Fruit fly (Drosophila melanogaster) whole organism, embryonic: ENCODE data around the gene Nadsyn.

ENCODE experiments used
- Aef1 ChIP-seq: fragments of 200-800 bp; sonication (Bioruptor generic); IDR thresholded peaks from 3 replicates; pipeline ENCODE4 v1.3.6; 2022; ENCODE audit warnings: missing biosample characterization, missing genetic modification characterization
- BEAF-32 ChIP-seq: fragments of 200-800 bp; sonication (Bioruptor generic); optimal IDR thresholded peaks from 3 replicates; lab custom pipeline; 2017; ENCODE audit warnings: missing biosample characterization, missing genetic modification characterization, mild to moderate bottlenecking, moderate library complexity, missing genetic modification reagents
- Bgb ChIP-seq: fragments of 200-800 bp; sonication (Bioruptor generic); IDR thresholded peaks from 2 replicates; pipeline ENCODE4 v1.3.6; 2022; ENCODE audit warnings: missing biosample characterization, missing genetic modification characterization; ENCODE audit not compliant: partially characterized antibody
- Bteb2 ChIP-seq: fragments of 200-800 bp; sonication (Bioruptor generic); optimal IDR thresholded peaks from 2 replicates; lab custom pipeline; 2016; ENCODE audit warnings: missing biosample characterization, missing genetic modification characterization
- CG10267 ChIP-seq: fragments of 200-800 bp; sonication (Bioruptor generic); optimal IDR thresholded peaks from 2 replicates; lab custom pipeline; 2018; ENCODE audit warnings: missing biosample characterization, mild to moderate bottlenecking, missing genetic modification characterization, moderate library complexity
- CG11560 ChIP-seq: fragments of 200-800 bp; sonication (Bioruptor generic); IDR thresholded peaks from 3 replicates; pipeline ENCODE4 v1.3.6; 2022; ENCODE audit warnings: missing biosample characterization, missing genetic modification characterization
- CG12744 ChIP-seq: fragments of 200-800 bp; sonication (Bioruptor generic); optimal IDR thresholded peaks from 2 replicates; lab custom pipeline; 2016; ENCODE audit warnings: missing biosample characterization, missing genetic modification characterization
- CG13287 ChIP-seq: fragments of 200-800 bp; sonication (Bioruptor generic); IDR thresholded peaks from 2 replicates; pipeline ENCODE4 v1.3.6; 2022; ENCODE audit warnings: missing biosample characterization, missing genetic modification characterization; ENCODE audit not compliant: partially characterized antibody
- CG15696 ChIP-seq: fragments of 200-800 bp; sonication (Bioruptor generic); optimal IDR thresholded peaks from 2 replicates; lab custom pipeline; 2019; ENCODE audit warnings: missing biosample characterization, mild to moderate bottlenecking, missing genetic modification characterization, moderate library complexity
- CG1603 ChIP-seq: fragments of 200-800 bp; sonication (Bioruptor generic); optimal IDR thresholded peaks from 2 replicates; lab custom pipeline; 2019; ENCODE audit warnings: missing biosample characterization, mild to moderate bottlenecking, missing genetic modification characterization, moderate library complexity
- CG16813 ChIP-seq: fragments of 200-800 bp; sonication (Bioruptor generic); IDR thresholded peaks from 3 replicates; pipeline ENCODE4 v1.3.6; 2022; ENCODE audit warnings: missing biosample characterization, missing genetic modification characterization; ENCODE audit not compliant: partially characterized antibody
- CG17186 ChIP-seq: fragments of 200-800 bp; sonication (Bioruptor generic); optimal IDR thresholded peaks from 3 replicates; lab custom pipeline; 2017; ENCODE audit warnings: missing biosample characterization, missing genetic modification reagents, missing genetic modification characterization
- CG17829 ChIP-seq: fragments of 200-800 bp; optimal IDR thresholded peaks from 2 replicates; lab custom pipeline; 2019; ENCODE audit warnings: missing biosample characterization, mild to moderate bottlenecking, missing genetic modification characterization, moderate library complexity
- CG18476 ChIP-seq: fragments of 200-800 bp; sonication (Bioruptor generic); optimal IDR thresholded peaks from 2 replicates; lab custom pipeline; 2016; ENCODE audit warnings: missing biosample characterization, mild to moderate bottlenecking, missing genetic modification characterization
- CG2116 ChIP-seq: fragments of 200-800 bp; sonication (Bioruptor generic); optimal IDR thresholded peaks from 3 replicates; lab custom pipeline; 2018; ENCODE audit warnings: missing biosample characterization, mild to moderate bottlenecking, missing genetic modification characterization
- CG2120 ChIP-seq: fragments of 200-800 bp; sonication (Bioruptor generic); optimal IDR thresholded peaks from 3 replicates; lab custom pipeline; 2016; ENCODE audit warnings: missing biosample characterization, missing genetic modification characterization
- CG2129 ChIP-seq: fragments of 200-800 bp; sonication (Bioruptor generic); IDR thresholded peaks from 2 replicates; pipeline ENCODE4 v1.3.6; 2022; ENCODE audit warnings: missing biosample characterization, missing genetic modification characterization; ENCODE audit not compliant: partially characterized antibody
- CG32772 ChIP-seq: fragments of 200-800 bp; sonication (Bioruptor generic); IDR thresholded peaks from 2 replicates; pipeline ENCODE4 v1.3.6; 2022; ENCODE audit warnings: missing biosample characterization, missing genetic modification characterization
- CG6813 ChIP-seq: fragments of 200-800 bp; sonication (Bioruptor generic); optimal IDR thresholded peaks from 2 replicates; lab custom pipeline; 2017; ENCODE audit warnings: missing biosample characterization, missing genetic modification characterization, mild to moderate bottlenecking, moderate library complexity, missing genetic modification reagents
- CG7372 ChIP-seq: fragments of 200-800 bp; sonication (Bioruptor generic); IDR thresholded peaks from 2 replicates; pipeline ENCODE4 v1.3.6; 2022; ENCODE audit warnings: missing biosample characterization, missing genetic modification characterization
- CG7963 ChIP-seq: fragments of 200-800 bp; sonication (Bioruptor generic); IDR thresholded peaks from 3 replicates; pipeline ENCODE4 v1.3.6; 2022; ENCODE audit warnings: missing biosample characterization, missing genetic modification characterization; ENCODE audit not compliant: partially characterized antibody
- CG9797 ChIP-seq: fragments of 200-800 bp; sonication (Bioruptor generic); optimal IDR thresholded peaks from 3 replicates; lab custom pipeline; 2018; ENCODE audit warnings: missing biosample characterization, mild to moderate bottlenecking, missing genetic modification characterization
- CHES-1-like ChIP-seq: fragments of 200-800 bp; sonication (Bioruptor generic); optimal IDR thresholded peaks from 2 replicates; lab custom pipeline; 2016; ENCODE audit warnings: missing biosample characterization, missing genetic modification characterization
- Dp ChIP-seq: fragments of 200-800 bp; sonication (Bioruptor generic); optimal IDR thresholded peaks from 2 replicates; lab custom pipeline; 2018; ENCODE audit warnings: missing biosample characterization, mild to moderate bottlenecking, missing genetic modification characterization, moderate library complexity
- Med ChIP-seq: fragments of 200-800 bp; sonication (Bioruptor generic); peaks from one replicate; lab custom pipeline; 2016; ENCODE audit warnings: missing biosample characterization, missing genetic modification characterization, mild to moderate bottlenecking, inconsistent platforms, moderate library complexity
- Nf-YA ChIP-seq: fragments of 200-800 bp; sonication (Bioruptor generic); IDR thresholded peaks from 2 replicates; pipeline ENCODE4 v1.3.6; 2022; ENCODE audit warnings: missing biosample characterization, missing genetic modification characterization
- Opbp ChIP-seq: fragments of 200-800 bp; sonication (Bioruptor generic); IDR thresholded peaks from 3 replicates; pipeline ENCODE4 v1.3.6; 2022; ENCODE audit warnings: missing biosample characterization, missing genetic modification characterization; ENCODE audit not compliant: partially characterized antibody
- Rfx ChIP-seq: fragments of 200-800 bp; sonication (Bioruptor generic); IDR thresholded peaks from 2 replicates; pipeline ENCODE4 v1.3.6; 2022; ENCODE audit warnings: missing biosample characterization, missing genetic modification characterization
- Sin3A ChIP-seq: fragments of >200 bp; optimal IDR thresholded peaks from 2 replicates; lab custom pipeline; 2018
- Sry-δ ChIP-seq: fragments of 200-800 bp; sonication (Bioruptor generic); optimal IDR thresholded peaks from 2 replicates; lab custom pipeline; 2016; ENCODE audit warnings: missing biosample characterization, missing genetic modification characterization
- bbx ChIP-seq: fragments of 200-800 bp; sonication (Bioruptor generic); IDR thresholded peaks from 2 replicates; pipeline ENCODE4 v1.3.6; 2022; ENCODE audit warnings: missing biosample characterization, missing genetic modification characterization; ENCODE audit not compliant: partially characterized antibody
- chm ChIP-seq: fragments of 200-800 bp; sonication (Bioruptor generic); IDR thresholded peaks from 2 replicates; pipeline ENCODE4 v1.3.6; 2022; ENCODE audit warnings: missing biosample characterization, missing genetic modification characterization
- chn ChIP-seq: fragments of 200-800 bp; sonication (Bioruptor generic); optimal IDR thresholded peaks from 2 replicates; lab custom pipeline; 2016; ENCODE audit warnings: missing biosample characterization, missing genetic modification characterization
- dm ChIP-seq: fragments of 200-800 bp; sonication (Bioruptor generic); optimal IDR thresholded peaks from 3 replicates; lab custom pipeline; 2016; ENCODE audit warnings: missing biosample characterization, missing genetic modification characterization
- gsb ChIP-seq: fragments of 200-800 bp; sonication (Bioruptor generic); IDR thresholded peaks from 2 replicates; pipeline ENCODE4 v1.3.6; 2022; ENCODE audit warnings: missing biosample characterization, missing genetic modification characterization
- hb ChIP-seq: fragments of 200-800 bp; sonication (Bioruptor generic); IDR thresholded peaks from 3 replicates; pipeline ENCODE4 v1.3.6; 2022; ENCODE audit warnings: missing biosample characterization, missing genetic modification characterization; ENCODE audit not compliant: partially characterized antibody
- jumu ChIP-seq: fragments of 200-800 bp; sonication (Bioruptor generic); optimal IDR thresholded peaks from 3 replicates; lab custom pipeline; 2016; ENCODE audit warnings: missing biosample characterization, missing genetic modification characterization
- kah ChIP-seq: fragments of 200-800 bp; sonication (Bioruptor generic); optimal IDR thresholded peaks from 2 replicates; lab custom pipeline; 2018; ENCODE audit warnings: missing biosample characterization, mild to moderate bottlenecking, missing genetic modification characterization
- lbe ChIP-seq: fragments of 200-800 bp; sonication (Bioruptor generic); optimal IDR thresholded peaks from 2 replicates; lab custom pipeline; 2016; ENCODE audit warnings: missing biosample characterization, mild to moderate bottlenecking, missing genetic modification characterization
- nau ChIP-seq: fragments of 200-800 bp; sonication (Bioruptor generic); optimal IDR thresholded peaks from 3 replicates; lab custom pipeline; 2017; ENCODE audit warnings: missing biosample characterization, mild to moderate bottlenecking, missing genetic modification characterization, missing genetic modification reagents
- nmo ChIP-seq: fragments of 200-800 bp; sonication (Bioruptor generic); optimal IDR thresholded peaks from 2 replicates; lab custom pipeline; 2018; ENCODE audit warnings: missing biosample characterization, mild to moderate bottlenecking, missing genetic modification characterization, moderate library complexity
- pfk ChIP-seq: fragments of 200-800 bp; sonication (Bioruptor generic); optimal IDR thresholded peaks from 2 replicates; lab custom pipeline; 2018; ENCODE audit warnings: missing biosample characterization, mild to moderate bottlenecking, missing genetic modification characterization, moderate library complexity
- pita ChIP-seq: fragments of 200-800 bp; sonication (Bioruptor generic); optimal IDR thresholded peaks from 2 replicates; lab custom pipeline; 2017; ENCODE audit warnings: missing biosample characterization, mild to moderate bottlenecking, missing genetic modification characterization
- sima ChIP-seq: fragments of 200-800 bp; sonication (Bioruptor generic); optimal IDR thresholded peaks from 2 replicates; lab custom pipeline; 2016; ENCODE audit warnings: missing biosample characterization, missing genetic modification characterization
- sqz ChIP-seq: fragments of 200-800 bp; sonication (Bioruptor generic); optimal IDR thresholded peaks from 3 replicates; lab custom pipeline; 2018; ENCODE audit warnings: missing biosample characterization, mild to moderate bottlenecking, missing genetic modification characterization
- ssp ChIP-seq: fragments of 200-800 bp; sonication (Bioruptor generic); IDR thresholded peaks from 2 replicates; pipeline ENCODE4 v1.3.6; 2022; ENCODE audit warnings: missing biosample characterization, missing genetic modification characterization
- stwl ChIP-seq: fragments of 200-800 bp; sonication (Bioruptor generic); optimal IDR thresholded peaks from 3 replicates; lab custom pipeline; 2018; ENCODE audit warnings: missing biosample characterization, mild to moderate bottlenecking, missing genetic modification characterization, moderate library complexity
- tgo ChIP-seq: fragments of 200-800 bp; sonication (Bioruptor generic); IDR thresholded peaks from 3 replicates; pipeline ENCODE4 v1.3.6; 2022; ENCODE audit warnings: missing biosample characterization, missing genetic modification characterization
- tna ChIP-seq: fragments of 200-800 bp; sonication (Bioruptor generic); IDR thresholded peaks from 2 replicates; pipeline ENCODE4 v1.3.6; 2022; ENCODE audit warnings: missing biosample characterization, missing genetic modification characterization; ENCODE audit not compliant: partially characterized antibody
- zen2 ChIP-seq: fragments of 200-800 bp; sonication (Bioruptor generic); IDR thresholded peaks from 3 replicates; pipeline ENCODE4 v1.3.6; 2022; ENCODE audit warnings: missing biosample characterization, missing genetic modification characterization; ENCODE audit not compliant: partially characterized antibody

The Nadsyn gene

dm6 chrX:13736174-13736482 lies 18.0 kb upstream of the Nadsyn start, which contains the start of gene g (continued):
- TF ChIP-seq Nf-YA (GFP tag; lab: Robert Waterston, UW) (no peak), ssp (GFP tag; lab: Robert Waterston, UW) (peak; percentile 22; the same call in 1 of the 2 replicates), Med (peak; percentile 90), nmo (GFP tag; lab: Kevin White, UChicago) (no peak), CG11560 (tag; lab: Robert Waterston, UW) (peak; percentile 94), chm (GFP tag; lab: Robert Waterston, UW) (no peak), CHES-1-like (GFP tag; lab: Kevin White, UChicago) (peak; percentile 46), CG16813 (GFP tag; lab: Robert Waterston, UW) (peak; percentile 89), Sin3A (peak; percentile 69), sqz (GFP tag; lab: Kevin White, UChicago) (peak; percentile 74), bbx (peak; percentile 88), zen2 (GFP tag; lab: Robert Waterston, UW) (peak; percentile 52; the same call in 1 of the 3 replicates), Bgb (GFP tag; lab: Robert Waterston, UW) (peak; percentile 95), CG2120 (GFP tag; lab: Kevin White, UChicago) (peak; percentile 51), chn (no peak), CG2129 (GFP tag; lab: Robert Waterston, UW) (peak; percentile 74), CG7963 (GFP tag; lab: Robert Waterston, UW) (peak; percentile 80), Aef1 (no peak), CG32772 (peak; percentile 17; the same call in 1 of the 2 replicates), CG9797 (GFP tag; lab: Kevin White, UChicago) (peak; percentile 26), tgo (GFP tag; lab: Robert Waterston, UW) (no peak), tna (GFP tag; lab: Robert Waterston, UW) (peak; percentile 80), pfk (GFP tag; lab: Kevin White, UChicago) (no peak), CG2116 (peak; percentile 65), CG15696 (tag; lab: Kevin White, UChicago) (no peak), stwl (tag; lab: Kevin White, UChicago) (peak; percentile 55), jumu (GFP tag; lab: Kevin White, UChicago) (no peak), CG17186 (GFP tag; lab: Kevin White, UChicago) (peak; percentile 38), Opbp (GFP tag; lab: Robert Waterston, UW) (peak; percentile 92), hb (peak; percentile 87), gsb (GFP tag; lab: Robert Waterston, UW) (no peak), CG17829 (no peak), CG10267 (tag; lab: Kevin White, UChicago) (peak; percentile 7), CG13287 (GFP tag; lab: Robert Waterston, UW) (peak; percentile 86), CG1603 (peak; percentile 65), kah (GFP tag; lab: Kevin White, UChicago) (no peak), CG7372 (GFP tag; lab: Robert Waterston, UW) (no peak), lbe (GFP tag; lab: Kevin White, UChicago) (peak; percentile 4), Rfx (GFP tag; lab: Robert Waterston, UW) (peak; percentile 35; the same call in 1 of the 2 replicates), Bteb2 (GFP tag; lab: Kevin White, UChicago) (no peak), Sry-δ (GFP tag; lab: Kevin White, UChicago) (peak; percentile 96), nau (no peak), Dp (GFP tag; lab: Kevin White, UChicago) (peak; percentile 64), CG6813 (GFP tag; lab: Kevin White, UChicago) (no peak), BEAF-32 (GFP tag; lab: Kevin White, UChicago) (peak; percentile 91), CG12744 (GFP tag; lab: Kevin White, UChicago) (no peak), CG18476 (GFP tag; lab: Kevin White, UChicago) (no peak), sima (GFP tag; lab: Kevin White, UChicago) (no peak), dm (peak; percentile 37), pita (peak; percentile 74)
